Fruit fly (Drosophila melanogaster) whole organism, prepupa: ENCODE results near the gene btl.

Source experiments
- CG10669 ChIP-seq: fragments of 200-800 bp; sonication (Bioruptor generic); optimal IDR thresholded peaks from 3 replicates; lab custom pipeline; 2018; ENCODE audit warnings: missing biosample characterization, mild to moderate bottlenecking, missing genetic modification characterization, moderate library complexity
- CG15336 ChIP-seq: fragments of 200-800 bp; sonication (Bioruptor generic); IDR thresholded peaks from 2 replicates; pipeline ENCODE4 v1.3.6; 2022; ENCODE audit warnings: missing biosample characterization, missing genetic modification characterization
- CG1621 ChIP-seq: fragments of 200-800 bp; sonication (Bioruptor generic); optimal IDR thresholded peaks from 3 replicates; lab custom pipeline; 2018; ENCODE audit warnings: missing biosample characterization, mild to moderate bottlenecking, missing genetic modification characterization
- CG3032 ChIP-seq: fragments of 200-800 bp; optimal IDR thresholded peaks from 2 replicates; lab custom pipeline; 2019; ENCODE audit warnings: missing biosample characterization, mild to moderate bottlenecking, missing genetic modification characterization, moderate library complexity
- CG31627 ChIP-seq: fragments of 200-800 bp; sonication (Bioruptor generic); optimal IDR thresholded peaks from 3 replicates; lab custom pipeline; 2016; ENCODE audit warnings: missing biosample characterization, missing genetic modification characterization
- CG34406 ChIP-seq: fragments of 200-800 bp; sonication (Bioruptor generic); optimal IDR thresholded peaks from 3 replicates; lab custom pipeline; 2016; ENCODE audit warnings: missing biosample characterization, missing genetic modification characterization
- CG4318 ChIP-seq: fragments of 200-800 bp; sonication (Bioruptor generic); optimal IDR thresholded peaks from 3 replicates; lab custom pipeline; 2017; ENCODE audit warnings: missing biosample characterization, mild to moderate bottlenecking, missing genetic modification characterization
- CG6163 ChIP-seq: fragments of 200-800 bp; sonication (Bioruptor generic); IDR thresholded peaks from 3 replicates; pipeline ENCODE4 v1.3.6; 2022; ENCODE audit warnings: missing biosample characterization, missing genetic modification characterization
- CG6276 ChIP-seq: fragments of 200-800 bp; sonication (Bioruptor generic); optimal IDR thresholded peaks from 2 replicates; lab custom pipeline; 2017; ENCODE audit warnings: missing biosample characterization, mild to moderate bottlenecking, missing genetic modification characterization
- CG6792 ChIP-seq: fragments of 200-800 bp; sonication (Bioruptor generic); optimal IDR thresholded peaks from 3 replicates; lab custom pipeline; 2016; ENCODE audit warnings: missing biosample characterization, missing genetic modification characterization
- CG6808 ChIP-seq: fragments of 200-800 bp; sonication (Bioruptor generic); optimal IDR thresholded peaks from 3 replicates; lab custom pipeline; 2017; ENCODE audit warnings: missing biosample characterization, missing genetic modification characterization, mild to moderate bottlenecking, moderate library complexity, missing genetic modification reagents
- CG6854 ChIP-seq: fragments of 200-800 bp; sonication (Bioruptor generic); optimal IDR thresholded peaks from 2 replicates; lab custom pipeline; 2017; ENCODE audit warnings: missing biosample characterization, mild to moderate bottlenecking, missing genetic modification characterization
- CG7368 ChIP-seq: fragments of 200-800 bp; sonication (Bioruptor generic); optimal IDR thresholded peaks from 3 replicates; lab custom pipeline; 2016; ENCODE audit warnings: missing biosample characterization, missing genetic modification characterization
- CG8319 ChIP-seq: fragments of 200-800 bp; sonication (Bioruptor generic); optimal IDR thresholded peaks from 3 replicates; lab custom pipeline; 2016; ENCODE audit warnings: missing biosample characterization, missing genetic modification characterization
- CG9139 ChIP-seq: fragments of 200-800 bp; sonication (Bioruptor generic); optimal IDR thresholded peaks from 3 replicates; lab custom pipeline; 2017; ENCODE audit warnings: missing biosample characterization, mild to moderate bottlenecking, missing genetic modification characterization
- Eip75B ChIP-seq: fragments of 200-800 bp; sonication (Bioruptor generic); optimal IDR thresholded peaks from 3 replicates; lab custom pipeline; 2016; ENCODE audit warnings: missing biosample characterization, missing genetic modification characterization
- Eip78C ChIP-seq: fragments of 200-800 bp; sonication (Bioruptor generic); peaks from one replicate; lab custom pipeline; 2016; ENCODE audit warnings: missing biosample characterization, missing genetic modification characterization
- Eip93F ChIP-seq: fragments of 200-800 bp; sonication (Bioruptor generic); optimal IDR thresholded peaks from 2 replicates; lab custom pipeline; 2016; ENCODE audit warnings: missing biosample characterization, mild to moderate bottlenecking, missing genetic modification characterization
- Ets21C ChIP-seq: fragments of 200-800 bp; sonication (Bioruptor generic); optimal IDR thresholded peaks from 3 replicates; lab custom pipeline; 2016; ENCODE audit warnings: missing biosample characterization, missing genetic modification characterization
- Ets96B ChIP-seq: fragments of 200-800 bp; optimal IDR thresholded peaks from 2 replicates; lab custom pipeline; 2019; ENCODE audit warnings: missing biosample characterization, mild to moderate bottlenecking, missing genetic modification characterization, moderate library complexity
- Gug ChIP-seq: fragments of 200-800 bp; sonication (Bioruptor generic); IDR thresholded peaks from 2 replicates; pipeline ENCODE4 v1.3.6; 2022; ENCODE audit warnings: missing biosample characterization, missing genetic modification characterization
- Hr4 ChIP-seq: fragments of 200-800 bp; sonication (Bioruptor generic); optimal IDR thresholded peaks from 3 replicates; lab custom pipeline; 2016; ENCODE audit warnings: missing biosample characterization, missing genetic modification characterization
- Met ChIP-seq: fragments of 200-800 bp; sonication (Bioruptor generic); optimal IDR thresholded peaks from 3 replicates; lab custom pipeline; 2016; ENCODE audit warnings: missing biosample characterization, missing genetic modification characterization
- OdsH ChIP-seq: fragments of 200-800 bp; sonication (Bioruptor generic); optimal IDR thresholded peaks from 3 replicates; lab custom pipeline; 2016; ENCODE audit warnings: missing biosample characterization, missing genetic modification characterization
- Sox14 ChIP-seq: fragments of 200-800 bp; sonication (Bioruptor generic); optimal IDR thresholded peaks from 3 replicates; lab custom pipeline; 2016; ENCODE audit warnings: missing biosample characterization, missing genetic modification characterization
- achi ChIP-seq: fragments of 200-800 bp; sonication (Bioruptor generic); optimal IDR thresholded peaks from 3 replicates; lab custom pipeline; 2016; ENCODE audit warnings: missing biosample characterization, missing genetic modification characterization
- acj6 ChIP-seq: fragments of 200-800 bp; sonication (Bioruptor generic); optimal IDR thresholded peaks from 3 replicates; lab custom pipeline; 2016; ENCODE audit warnings: missing biosample characterization, missing genetic modification characterization
- cyc ChIP-seq: fragments of 200-800 bp; sonication (Bioruptor generic); optimal IDR thresholded peaks from 3 replicates; lab custom pipeline; 2016; ENCODE audit warnings: missing biosample characterization, missing genetic modification characterization
- eg ChIP-seq: fragments of 200-800 bp; sonication (Bioruptor generic); IDR thresholded peaks from 3 replicates; pipeline ENCODE4 v1.3.6; 2022; ENCODE audit warnings: missing biosample characterization, missing genetic modification characterization
- esn ChIP-seq: fragments of 200-800 bp; sonication (Bioruptor generic); optimal IDR thresholded peaks from 2 replicates; lab custom pipeline; 2016; ENCODE audit warnings: missing biosample characterization, mild to moderate bottlenecking, missing genetic modification characterization, moderate library complexity
- fd85E ChIP-seq: fragments of 200-800 bp; sonication (Bioruptor generic); optimal IDR thresholded peaks from 3 replicates; lab custom pipeline; 2016; ENCODE audit warnings: missing biosample characterization, missing genetic modification characterization
- lz ChIP-seq: fragments of 200-800 bp; sonication (Bioruptor generic); optimal IDR thresholded peaks from 3 replicates; lab custom pipeline; 2016; ENCODE audit warnings: missing biosample characterization, missing genetic modification characterization
- spab ChIP-seq: fragments of 200-800 bp; sonication (Bioruptor generic); optimal IDR thresholded peaks from 2 replicates; lab custom pipeline; 2017; ENCODE audit warnings: missing biosample characterization, mild to moderate bottlenecking, missing genetic modification characterization, missing genetic modification reagents
- ss ChIP-seq, 2 experiments: fragments of 200-800 bp; sonication (Bioruptor generic); optimal IDR thresholded peaks; 2 replicates in 1 of 2; 3 replicates in 1 of 2; lab custom pipeline; 2017 to 2018; ENCODE audit warnings: mild to moderate bottlenecking in 2 of 2, missing biosample characterization in 2 of 2, missing genetic modification characterization in 2 of 2, moderate library complexity in 1 of 2
- svp ChIP-seq: fragments of 200-800 bp; sonication (Bioruptor generic); peaks from one replicate; lab custom pipeline; 2016; ENCODE audit warnings: missing biosample characterization, missing genetic modification characterization

btl gene

DNA sequence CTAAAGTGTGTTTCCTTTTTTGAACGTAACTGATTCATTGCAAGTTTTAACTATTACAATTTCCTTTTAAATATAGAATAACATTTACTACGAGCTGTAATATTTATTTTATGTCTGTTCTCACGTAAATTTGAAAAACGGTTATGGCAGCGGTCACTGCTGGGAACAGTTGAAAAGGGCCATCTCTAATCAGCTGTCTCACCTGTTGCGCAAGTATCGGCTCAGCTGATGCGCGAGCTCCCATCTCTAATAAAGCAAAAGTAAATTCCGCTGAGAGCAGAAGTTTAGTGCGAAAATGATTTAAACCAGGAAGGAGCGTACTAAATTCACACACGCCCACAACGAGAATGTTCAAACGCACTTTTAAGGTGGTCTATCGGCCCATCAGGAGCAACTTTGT lies 4.0 kb upstream of the btl start, which contains the start of gene Pex1 (continued):
- TF ChIP-seq eg (no peak; the same call in 2 of the 3 replicates), Eip93F (GFP tag; lab: Kevin White, UChicago) (no peak), CG34406 (GFP tag; lab: Kevin White, UChicago) (no peak), fd85E (GFP tag; lab: Kevin White, UChicago) (no peak), Sox14 (peak; percentile 17), CG3032 (tag; lab: Kevin White, UChicago) (peak; percentile 23), ss (GFP tag; optimal IDR thresholded peaks at IDR 0.05; lab: Kevin White, UChicago) (no peak), CG6792 (GFP tag; lab: Kevin White, UChicago) (no peak), CG4318 (GFP tag; lab: Kevin White, UChicago) (no peak), Gug (GFP tag; lab: Robert Waterston, UW) (no peak), CG6854 (no peak), CG7368 (no peak), OdsH (GFP tag; lab: Kevin White, UChicago) (no peak), CG9139 (no peak), Eip75B (GFP tag; lab: Kevin White, UChicago) (no peak), cyc (no peak), esn (GFP tag; lab: Kevin White, UChicago) (peak; percentile 22), CG6276 (GFP tag; lab: Kevin White, UChicago) (no peak)

DNA sequence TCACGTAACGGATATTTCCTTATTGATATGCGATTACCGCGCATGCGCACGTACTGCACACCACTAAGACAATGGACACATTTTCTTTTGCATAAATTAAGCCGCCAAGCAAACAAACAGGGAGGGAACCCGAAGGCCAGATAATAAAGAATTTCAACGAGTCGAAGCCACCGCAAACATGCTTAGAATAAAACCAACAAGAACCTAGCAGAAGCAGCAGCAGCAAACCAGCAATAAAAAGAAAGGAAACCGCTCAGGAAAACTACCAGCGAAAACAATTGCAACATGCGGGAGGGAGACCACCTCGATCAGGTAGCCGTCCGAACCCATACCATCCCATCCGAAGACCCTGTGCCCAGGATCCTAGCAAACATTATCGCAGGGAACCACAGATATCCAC lies 987 bp downstream of the btl start:
- TF ChIP-seq CG9139 (no peak), CG31627 (GFP tag; lab: Kevin White, UChicago) (no peak), CG8319 (GFP tag; lab: Kevin White, UChicago) (no peak), CG3032 (tag; lab: Kevin White, UChicago) (no peak), CG6163 (no peak), achi (GFP tag; lab: Kevin White, UChicago) (no peak), Ets96B (tag; lab: Kevin White, UChicago) (no peak), Met (GFP tag; lab: Kevin White, UChicago) (no peak), Gug (GFP tag; lab: Robert Waterston, UW) (no peak), Eip78C (no peak), CG15336 (GFP tag; lab: Robert Waterston, UW) (no peak), spab (GFP tag; lab: Kevin White, UChicago) (no peak), OdsH (GFP tag; lab: Kevin White, UChicago) (no peak), CG6808 (GFP tag; lab: Kevin White, UChicago) (no peak), esn (GFP tag; lab: Kevin White, UChicago) (no peak), CG6854 (no peak)

DNA sequence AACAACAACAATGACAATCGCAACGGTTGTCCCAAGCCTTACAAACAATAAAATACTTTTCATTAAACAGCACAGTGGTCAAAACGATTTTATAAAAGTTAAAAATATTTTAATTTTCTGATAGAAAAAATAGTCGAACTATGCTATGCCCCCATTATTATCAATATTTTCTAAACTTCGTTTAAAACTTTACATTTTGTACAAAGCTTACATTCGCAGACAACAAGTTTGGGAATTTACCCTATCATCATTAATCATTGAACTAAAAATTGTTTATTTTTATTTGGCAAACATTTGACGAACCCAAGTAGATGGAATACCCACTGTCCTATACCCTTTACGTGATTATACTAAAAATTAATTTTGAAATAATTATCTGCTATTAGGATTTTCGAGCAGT lies 2.7 kb downstream of the btl start:
- TF ChIP-seq spab (GFP tag; lab: Kevin White, UChicago): no peak
- TF ChIP-seq Ets21C (GFP tag; lab: Kevin White, UChicago): no peak
- TF ChIP-seq Sox14: no peak
- no peak for TF ChIP-seq CG7368
- TF ChIP-seq CG31627 (GFP tag; lab: Kevin White, UChicago): no peak
- TF ChIP-seq Eip78C: peak; percentile 58
- TF ChIP-seq, all 60 proteins: peak for 1

- TF ChIP-seq CG6854: no peak
- peak; percentile 71 for TF ChIP-seq Eip78C
- TF ChIP-seq CG1621 (tag; lab: Kevin White, UChicago): no peak
- TF ChIP-seq CG4318 (GFP tag; lab: Kevin White, UChicago): no peak
- peak; percentile 81 for TF ChIP-seq svp (GFP tag; lab: Kevin White, UChicago)
- TF ChIP-seq lz (GFP tag; lab: Kevin White, UChicago): peak; percentile 14
- no peak for TF ChIP-seq CG31627 (GFP tag; lab: Kevin White, UChicago)
- peak; percentile 38 for TF ChIP-seq esn (GFP tag; lab: Kevin White, UChicago)
- peak; percentile 11 for TF ChIP-seq Met (GFP tag; lab: Kevin White, UChicago)
- no peak for TF ChIP-seq Hr4 (GFP tag; lab: Kevin White, UChicago)
- peak; percentile 0 for TF ChIP-seq acj6 (GFP tag; lab: Kevin White, UChicago)
- no peak for TF ChIP-seq CG10669
Observed at dm6 chr3L:14079224-14079623, 3.7 kb downstream of the btl start.
